Fruit fly (Drosophila melanogaster): ENCODE measurements around the gene CG15169.

CG15169 gene

DNA sequence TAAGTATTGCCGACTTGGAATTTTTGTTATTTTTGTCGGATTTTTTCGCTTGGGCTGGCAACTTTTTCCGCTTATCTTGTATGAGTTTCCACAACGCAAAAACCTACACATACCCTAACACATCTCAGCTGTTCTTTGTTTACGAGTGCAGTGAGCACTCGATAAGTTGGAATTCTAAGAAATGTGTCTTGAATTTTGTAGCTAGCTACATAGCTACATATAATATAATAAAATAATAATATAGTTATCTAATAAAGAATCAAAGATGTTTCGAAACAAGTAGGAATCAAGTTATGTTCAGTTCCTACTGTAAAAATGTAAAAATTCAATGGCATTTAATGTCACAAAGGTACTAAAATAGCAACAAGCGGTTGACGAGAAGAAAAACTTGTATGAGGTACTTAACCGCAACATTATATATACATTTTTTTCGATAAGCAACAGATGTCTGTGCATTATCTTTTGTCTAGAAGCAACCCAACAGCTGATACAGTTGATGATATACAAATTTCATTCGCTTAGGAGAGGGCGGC, 33.6 kb upstream of the CG15169 start, which contains the start of gene Bhmt:
Bhmt (minus strand) TSS at position 170 of the 533 bp plus-strand sequence.
- TF ChIP-seq CG16863 (GFP tag; optimal IDR thresholded peaks at IDR 0.05) (no peak), Side (GFP tag; optimal IDR thresholded peaks at IDR 0.05) (no peak), CG5245 (GFP tag; optimal IDR thresholded peaks at IDR 0.05) (no peak), corto (GFP tag; optimal IDR thresholded peaks at IDR 0.05) (peak; percentile 88), dati (GFP tag; IDR thresholded peaks at IDR 0.05) (no peak), CG11695 (GFP tag; IDR thresholded peaks at IDR 0.05) (peak; percentile 74; the same call in 2 of the 3 replicates), CG6683 (GFP tag; optimal IDR thresholded peaks at IDR 0.05) (peak; percentile 43), Awh (GFP tag; IDR thresholded peaks at IDR 0.05) (no peak; the same call in 1 of the 2 replicates), CG12071 (GFP tag; optimal IDR thresholded peaks at IDR 0.05) (peak; percentile 13), CG3995 (GFP tag; optimal IDR thresholded peaks at IDR 0.05) (no peak), CG18764 (GFP tag; optimal IDR thresholded peaks at IDR 0.05) (peak; percentile 14), CG13296 (GFP tag; optimal IDR thresholded peaks at IDR 0.05) (peak; percentile 78), abd-A (tag; optimal IDR thresholded peaks at IDR 0.05) (no peak), Stat92E (GFP tag; optimal IDR thresholded peaks at IDR 0.05) (no peak), Mrtf (GFP tag; IDR thresholded peaks at IDR 0.05) (peak; percentile 56; the same call in 1 of the 3 replicates), emc (GFP tag; optimal IDR thresholded peaks at IDR 0.05) (no peak), sisA (GFP tag; IDR thresholded peaks at IDR 0.05) (no peak; the same call in 1 of the 2 replicates), CG2120 (GFP tag; optimal IDR thresholded peaks at IDR 0.05) (peak; percentile 59), HLH3B (GFP tag; IDR thresholded peaks at IDR 0.05) (peak; percentile 68), cas (GFP tag; IDR thresholded peaks at IDR 0.05) (no peak; the same call in 1 of the 2 replicates), crp (GFP tag; optimal IDR thresholded peaks at IDR 0.05) (peak in 1 of 2 experiments; percentile 77), Dref (GFP tag; IDR thresholded peaks at IDR 0.05) (no peak), CG12391 (tag; optimal IDR thresholded peaks at IDR 0.05) (peak; percentile 65), GATAe (GFP tag; conservative IDR thresholded peaks at IDR 0.05) (no peak; the same call in 1 of the 2 replicates), zen2 (GFP tag; IDR thresholded peaks at IDR 0.05; ENCODE audit: partially characterized antibody) (no peak), CG3847 (GFP tag; IDR thresholded peaks at IDR 0.05) (peak; percentile 60), yki (optimal IDR thresholded peaks at IDR 0.05) (no peak), CG4617 (GFP tag; optimal IDR thresholded peaks at IDR 0.05; ENCODE audit: borderline replicate concordance) (no peak), CG1024 (GFP tag; IDR thresholded peaks at IDR 0.05) (peak; percentile 42; the same call in 1 of the 2 replicates), CG30020 (tag; optimal IDR thresholded peaks at IDR 0.05) (no peak), schlank (tag; optimal IDR thresholded peaks at IDR 0.05) (peak; percentile 15), CG2712 (tag; optimal IDR thresholded peaks at IDR 0.05) (peak; percentile 79), CG6175 (GFP tag; IDR thresholded peaks at IDR 0.05) (no peak; the same call in 2 of the 3 replicates), CG33557 (GFP tag; optimal IDR thresholded peaks at IDR 0.05) (no peak), az2 (GFP tag; optimal IDR thresholded peaks at IDR 0.05) (peak; percentile 21), bigmax (GFP tag; optimal IDR thresholded peaks at IDR 0.05) (no peak), CG10979 (tag; optimal IDR thresholded peaks at IDR 0.05) (peak; percentile 41), CG42726 (GFP tag; IDR thresholded peaks at IDR 0.05; ENCODE audit: partially characterized antibody) (no peak), mam (GFP tag; optimal IDR thresholded peaks at IDR 0.05) (peak; percentile 21), row (GFP tag; IDR thresholded peaks at IDR 0.05) (peak; percentile 83), CG9817 (tag; optimal IDR thresholded peaks at IDR 0.05) (peak; percentile 24), CG9609 (GFP tag; optimal IDR thresholded peaks at IDR 0.05) (no peak), gro (GFP tag; optimal IDR thresholded peaks at IDR 0.05) (no peak), MTF-1 (GFP tag; optimal IDR thresholded peaks at IDR 0.05; ENCODE audit: borderline replicate concordance) (peak; percentile 27), exex (tag; optimal IDR thresholded peaks at IDR 0.05) (peak; percentile 56), kay (GFP tag; optimal IDR thresholded peaks at IDR 0.05) (no peak), chinmo (GFP tag; IDR thresholded peaks at IDR 0.05; ENCODE audit: partially characterized antibody) (no peak), gem (tag; optimal IDR thresholded peaks at IDR 0.05) (peak; percentile 78), cwo (GFP tag; optimal IDR thresholded peaks at IDR 0.05) (peak; percentile 68), Xbp1 (GFP tag; optimal IDR thresholded peaks at IDR 0.05) (peak; percentile 57)

All from whole organism, embryonic.